Fruit fly (Drosophila melanogaster) whole organism, adult: Measurements from ENCODE around the gene CG6094.

Source experiments
- CG11617 ChIP-seq: fragments of 200-800 bp; sonication (Bioruptor generic); optimal IDR thresholded peaks from 2 replicates; lab custom pipeline; 2017; ENCODE audit warnings: mild to moderate bottlenecking, missing biosample characterization, missing genetic modification reagents, missing genetic modification characterization
- CG12768 ChIP-seq: fragments of 200-800 bp; sonication (Bioruptor generic); optimal IDR thresholded peaks from 2 replicates; lab custom pipeline; 2017; ENCODE audit warnings: missing biosample characterization, missing genetic modification characterization, mild to moderate bottlenecking, moderate library complexity, missing genetic modification reagents
- CG14711 ChIP-seq: fragments of 200-800 bp; sonication (Bioruptor generic); optimal IDR thresholded peaks from 2 replicates; lab custom pipeline; 2018; ENCODE audit warnings: missing biosample characterization, mild to moderate bottlenecking, missing genetic modification characterization, moderate library complexity
- CG1620 ChIP-seq: fragments of 200-800 bp; sonication (Bioruptor generic); optimal IDR thresholded peaks from 2 replicates; lab custom pipeline; 2016; ENCODE audit warnings: missing biosample characterization, missing genetic modification characterization
- CG33017 ChIP-seq: fragments of 200-800 bp; sonication (Bioruptor generic); optimal IDR thresholded peaks from 2 replicates; lab custom pipeline; 2018; ENCODE audit warnings: missing biosample characterization, mild to moderate bottlenecking, missing genetic modification characterization, moderate library complexity
- CG5204 ChIP-seq: fragments of 200-800 bp; sonication (Bioruptor generic); optimal IDR thresholded peaks from 2 replicates; lab custom pipeline; 2016; ENCODE audit warnings: missing biosample characterization, missing genetic modification characterization
- CG7045 ChIP-seq: fragments of 200-800 bp; sonication (Bioruptor generic); optimal IDR thresholded peaks from 2 replicates; lab custom pipeline; 2017; ENCODE audit warnings: missing biosample characterization, mild to moderate bottlenecking, missing genetic modification characterization
- CG7101 ChIP-seq: fragments of 200-800 bp; sonication (Bioruptor generic); optimal IDR thresholded peaks from 2 replicates; lab custom pipeline; 2018; ENCODE audit warnings: missing biosample characterization, mild to moderate bottlenecking, missing genetic modification characterization, moderate library complexity
- Clk ChIP-seq: fragments of 200-800 bp; sonication (Bioruptor generic); optimal IDR thresholded peaks from 2 replicates; lab custom pipeline; 2017; ENCODE audit warnings: missing biosample characterization, missing genetic modification characterization
- Crg-1 ChIP-seq: fragments of 200-800 bp; sonication (Bioruptor generic); optimal IDR thresholded peaks from 2 replicates; lab custom pipeline; 2016; ENCODE audit warnings: missing biosample characterization, missing genetic modification characterization
- Hr96 ChIP-seq: fragments of 200-800 bp; sonication (Bioruptor generic); optimal IDR thresholded peaks from 2 replicates; lab custom pipeline; 2016; ENCODE audit warnings: missing biosample characterization, missing genetic modification characterization
- Mnt ChIP-seq: fragments of 200-800 bp; sonication (Bioruptor generic); optimal IDR thresholded peaks from 2 replicates; lab custom pipeline; 2016; ENCODE audit warnings: missing biosample characterization, mild to moderate bottlenecking, missing genetic modification characterization
- bab1 ChIP-seq: fragments of 200-800 bp; sonication (Bioruptor generic); optimal IDR thresholded peaks from 3 replicates; lab custom pipeline; 2019; ENCODE audit warnings: missing biosample characterization, mild to moderate bottlenecking, missing genetic modification characterization, moderate library complexity
- cic ChIP-seq: fragments of 200-800 bp; sonication (Bioruptor generic); optimal IDR thresholded peaks from 2 replicates; lab custom pipeline; 2017; ENCODE audit warnings: missing biosample characterization, mild to moderate bottlenecking, missing genetic modification characterization, moderate library complexity
- cnc ChIP-seq, 2 experiments: fragments of >200 bp; optimal IDR thresholded peaks; 2 replicates each; lab custom pipeline; 2017
- kay ChIP-seq: fragments of 200-800 bp; sonication (Bioruptor generic); peaks from one replicate; lab custom pipeline; 2016; ENCODE audit warnings: missing biosample characterization, missing genetic modification characterization, borderline replicate concordance
- ovo ChIP-seq: fragments of 200-800 bp; sonication (Bioruptor generic); optimal IDR thresholded peaks from 2 replicates; lab custom pipeline; 2016; ENCODE audit warnings: missing biosample characterization, missing genetic modification characterization
- pad ChIP-seq: fragments of 200-800 bp; sonication (Bioruptor generic); optimal IDR thresholded peaks from 3 replicates; lab custom pipeline; 2017; ENCODE audit warnings: missing biosample characterization, missing genetic modification characterization, mild to moderate bottlenecking, moderate library complexity, missing genetic modification reagents
- tj ChIP-seq: fragments of 200-800 bp; sonication (Bioruptor generic); optimal IDR thresholded peaks from 3 replicates; lab custom pipeline; 2017; ENCODE audit warnings: missing biosample characterization, mild to moderate bottlenecking, missing genetic modification characterization, moderate library complexity
- toe ChIP-seq: fragments of 200-800 bp; sonication (Bioruptor generic); optimal IDR thresholded peaks from 2 replicates; lab custom pipeline; 2016; ENCODE audit warnings: missing biosample characterization, missing genetic modification characterization

The CG6094 gene

dm6 chr2L:10488484-10489223 lies 18.2 kb upstream of the CG6094 start, which contains the start of the genes Cog4 and CG6144:
Gene Cog4 (minus strand): TSS chr2L:10488622.
Gene CG6144 (plus strand): TSS chr2L:10488694.
- TF ChIP-seq CG14711 (tag; lab: Kevin White, UChicago) (peak; percentile 32), CG7045 (no peak), Clk (GFP tag; lab: Kevin White, UChicago) (no peak), bab1 (GFP tag; lab: Kevin White, UChicago) (peak; percentile 74), Crg-1 (GFP tag; lab: Kevin White, UChicago) (no peak), cnc (optimal IDR thresholded peaks at IDR 0.05; lab: Kevin White, UChicago) (no peak), tj (GFP tag; lab: Kevin White, UChicago) (peak; percentile 34), pad (no peak), CG1620 (GFP tag; lab: Kevin White, UChicago) (no peak), ovo (GFP tag; lab: Kevin White, UChicago) (no peak), CG7101 (tag; lab: Kevin White, UChicago) (peak; percentile 6), toe (GFP tag; lab: Kevin White, UChicago) (no peak), Hr96 (no peak), CG5204 (GFP tag; lab: Kevin White, UChicago) (no peak), kay (GFP tag; lab: Kevin White, UChicago) (no peak), CG33017 (tag; lab: Kevin White, UChicago) (no peak), CG12768 (GFP tag; lab: Kevin White, UChicago) (no peak), CG11617 (GFP tag; lab: Kevin White, UChicago) (peak; percentile 37), Mnt (GFP tag; lab: Kevin White, UChicago) (peak; percentile 36), cic (GFP tag; lab: Kevin White, UChicago) (no peak)

DNA sequence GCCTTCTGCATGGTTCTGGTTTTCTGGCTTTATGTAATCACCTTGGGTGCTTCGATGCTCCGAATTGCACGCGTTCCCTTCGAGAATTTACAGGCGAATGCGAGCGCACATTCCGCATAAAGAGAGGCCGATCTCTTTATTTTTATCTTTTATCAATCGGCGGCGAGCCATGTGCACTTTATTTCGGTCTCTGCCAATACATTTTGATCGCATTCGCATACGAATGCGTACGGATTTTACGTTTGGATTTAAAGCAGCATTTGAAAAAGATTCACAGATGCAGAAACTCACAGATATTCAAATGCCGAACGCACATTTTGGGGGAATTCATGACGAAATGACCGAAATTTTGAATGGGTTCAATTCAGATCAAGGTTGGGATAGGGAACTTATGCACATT lies 15.5 kb upstream of the CG6094 start, which contains the start of gene CG13144:
Gene CG13144, minus strand, starts transcription at position 101 of the 400 bp plus-strand sequence.
- TF ChIP-seq tj (GFP tag; lab: Kevin White, UChicago) = no peak
- TF ChIP-seq cic (GFP tag; lab: Kevin White, UChicago) = no peak
- no peak for TF ChIP-seq ovo (GFP tag; lab: Kevin White, UChicago)
- TF ChIP-seq cnc (optimal IDR thresholded peaks at IDR 0.05; lab: Kevin White, UChicago) = no peak
- TF ChIP-seq toe (GFP tag; lab: Kevin White, UChicago) = no peak
- no peak for TF ChIP-seq CG7101 (tag; lab: Kevin White, UChicago)
- no peak for TF ChIP-seq CG33017 (tag; lab: Kevin White, UChicago)
- TF ChIP-seq CG1620 (GFP tag; lab: Kevin White, UChicago) = no peak
- no peak for TF ChIP-seq Crg-1 (GFP tag; lab: Kevin White, UChicago)
- no peak for TF ChIP-seq Clk (GFP tag; lab: Kevin White, UChicago)
- no peak for TF ChIP-seq Hr96
- TF ChIP-seq kay (GFP tag; lab: Kevin White, UChicago) = no peak
- no peak for TF ChIP-seq CG12768 (GFP tag; lab: Kevin White, UChicago)
- no peak for TF ChIP-seq bab1 (GFP tag; lab: Kevin White, UChicago)

DNA sequence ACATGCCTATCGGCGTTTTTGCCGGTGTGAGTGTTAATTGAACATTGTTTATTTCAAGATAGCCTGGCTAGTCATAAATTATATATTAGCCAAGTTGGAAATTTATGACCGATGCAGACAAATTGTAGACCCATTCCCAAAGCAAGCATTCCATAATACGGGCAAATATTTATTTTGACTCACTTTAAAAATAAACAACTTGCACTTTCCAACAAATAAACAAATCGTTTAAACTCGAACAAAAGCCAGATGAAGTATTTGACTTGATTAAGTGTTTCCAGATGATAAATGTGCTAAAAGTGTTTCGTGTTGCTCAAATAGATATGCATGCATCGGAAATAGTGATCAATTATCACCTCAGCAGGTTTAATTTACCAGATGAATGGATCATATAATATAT lies 11.4 kb upstream of the CG6094 start:
- TF ChIP-seq tj (GFP tag; lab: Kevin White, UChicago) (no peak), Crg-1 (GFP tag; lab: Kevin White, UChicago) (no peak), cnc (optimal IDR thresholded peaks at IDR 0.05; lab: Kevin White, UChicago) (no peak), pad (no peak), CG12768 (GFP tag; lab: Kevin White, UChicago) (no peak), toe (GFP tag; lab: Kevin White, UChicago) (no peak), CG1620 (GFP tag; lab: Kevin White, UChicago) (no peak), bab1 (GFP tag; lab: Kevin White, UChicago) (no peak), CG7101 (tag; lab: Kevin White, UChicago) (no peak), CG5204 (GFP tag; lab: Kevin White, UChicago) (no peak), Hr96 (no peak), Mnt (GFP tag; lab: Kevin White, UChicago) (no peak), CG7045 (no peak)

- TF ChIP-seq CG33017 (tag; lab: Kevin White, UChicago) (no peak), cnc (optimal IDR thresholded peaks at IDR 0.05; lab: Kevin White, UChicago) (no peak), CG5204 (GFP tag; lab: Kevin White, UChicago) (no peak)
Observed at dm6 chr2L:10496338-10496737, 10.5 kb upstream of the CG6094 start.

DNA sequence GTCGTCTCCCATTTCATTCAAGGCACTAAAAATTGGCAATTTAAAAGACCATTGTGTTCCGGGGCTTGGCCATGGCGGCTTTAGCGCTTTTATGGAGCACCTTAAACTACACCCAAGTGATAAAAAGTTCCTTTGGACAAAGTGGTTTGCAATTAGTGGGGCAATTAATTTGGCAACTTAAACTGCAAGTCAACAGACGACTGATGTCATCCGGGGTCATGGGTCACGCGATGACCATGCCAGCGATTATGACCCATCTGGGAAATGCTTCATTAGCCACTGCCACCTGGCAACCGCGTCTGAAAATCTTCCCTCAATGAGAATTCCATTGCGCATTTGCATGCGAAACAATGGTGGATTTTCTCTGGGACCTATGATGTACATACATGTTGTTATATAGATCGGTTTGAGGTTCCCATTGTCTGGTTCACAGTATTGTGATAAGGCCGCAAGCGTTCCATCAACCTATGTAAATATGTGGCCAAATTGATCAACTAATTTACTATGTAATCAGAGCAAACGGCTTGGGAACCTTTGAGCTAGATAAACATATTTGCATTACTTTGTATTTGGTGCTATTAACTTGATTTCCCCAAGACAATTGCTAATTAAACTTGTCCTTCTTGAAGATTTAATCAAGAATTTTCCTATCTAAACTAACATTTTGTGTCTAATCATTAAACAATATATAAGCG lies 9.6 kb upstream of the CG6094 start:
- TF ChIP-seq bab1 (GFP tag; lab: Kevin White, UChicago) (no peak), Crg-1 (GFP tag; lab: Kevin White, UChicago) (no peak), ovo (GFP tag; lab: Kevin White, UChicago) (no peak), CG14711 (tag; lab: Kevin White, UChicago) (no peak), Mnt (GFP tag; lab: Kevin White, UChicago) (no peak), CG7045 (no peak), cnc (optimal IDR thresholded peaks at IDR 0.05; lab: Kevin White, UChicago) (no peak), CG11617 (GFP tag; lab: Kevin White, UChicago) (no peak), CG7101 (tag; lab: Kevin White, UChicago) (no peak), pad (no peak), CG5204 (GFP tag; lab: Kevin White, UChicago) (no peak), tj (GFP tag; lab: Kevin White, UChicago) (no peak), Hr96 (no peak), kay (GFP tag; lab: Kevin White, UChicago) (no peak)
